Worm (Caenorhabditis elegans) whole organism, L3 larva: ENCODE data around the gene pxl-1.

ENCODE experiments used
- ama-1 ChIP-seq: fragments of 150-350 bp; optimal IDR thresholded peaks from 2 replicates; lab custom pipeline; 2018
- ceh-28 ChIP-seq: fragments of 150-350 bp; optimal IDR thresholded peaks from 2 replicates; lab custom pipeline; 2014; ENCODE audit warnings: missing biosample characterization, missing genetic modification reagents, missing genetic modification characterization
- elt-1 ChIP-seq: fragments of 150-350 bp; optimal IDR thresholded peaks from 2 replicates; lab custom pipeline; 2014; ENCODE audit warnings: missing biosample characterization, missing genetic modification characterization
- elt-3 ChIP-seq, 3 experiments: fragments of 150-350 bp in 1 of 3; sonication (generic microtip) in 2 of 3; optimal IDR thresholded peaks; 2 replicates in 2 of 3; 4 replicates in 1 of 3; lab custom pipeline; 2014 to 2017; ENCODE audit warnings: missing biosample characterization in 3 of 3, missing genetic modification characterization in 3 of 3
- fkh-10 ChIP-seq: sonication (generic microtip); optimal IDR thresholded peaks from 2 replicates; lab custom pipeline; 2017; ENCODE audit warnings: missing biosample characterization, missing genetic modification reagents, missing genetic modification characterization
- lin-39 ChIP-seq: fragments of 150-350 bp; optimal IDR thresholded peaks from 2 replicates; lab custom pipeline; 2018; ENCODE audit warnings: missing biosample characterization, missing genetic modification reagents, missing genetic modification characterization
- nfya-1 ChIP-seq: sonication (generic microtip); optimal IDR thresholded peaks from 2 replicates; lab custom pipeline; 2017; ENCODE audit warnings: missing genetic modification characterization, mild to moderate bottlenecking, missing compliant biosample characterization, antibody characterized with exemption, moderate library complexity; ENCODE audit not compliant: insufficient read depth
- pqm-1 ChIP-seq: fragments of 150-350 bp; optimal IDR thresholded peaks from 2 replicates; lab custom pipeline; 2017; ENCODE audit warnings: missing biosample characterization, missing genetic modification characterization, inconsistent platforms
- snpc-4 ChIP-seq: fragments of 150-350 bp; optimal IDR thresholded peaks from 2 replicates; lab custom pipeline; 2014; ENCODE audit warnings: missing biosample characterization, missing genetic modification characterization
- unc-62 ChIP-seq: fragments of 150-350 bp; sonication (generic microtip); optimal IDR thresholded peaks from 4 replicates; lab custom pipeline; 2014; ENCODE audit warnings: missing biosample characterization, missing genetic modification reagents, missing genetic modification characterization

DNA sequence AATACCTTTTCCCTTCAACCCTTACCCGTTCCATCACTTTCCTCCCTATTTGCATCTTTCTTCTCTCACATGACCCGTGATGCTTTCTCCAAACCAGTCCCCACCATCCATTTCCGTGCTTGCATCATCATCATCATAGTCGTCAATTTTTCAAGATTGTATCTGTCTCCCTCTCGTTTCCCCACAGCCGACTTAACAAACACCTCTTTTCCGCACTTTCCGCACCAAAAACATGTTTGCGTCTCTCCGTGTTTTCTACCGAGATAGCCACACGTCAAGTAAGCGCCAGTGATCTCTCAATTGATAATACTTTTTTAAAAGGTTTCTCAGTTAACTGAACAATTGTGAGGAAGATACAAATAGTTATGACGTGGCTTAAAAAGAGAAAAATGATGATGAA is 42.2 kb upstream of the pxl-1 start:
- TF ChIP-seq snpc-4 (tag; lab: Kevin White, UChicago) (peak; percentile 40), pqm-1 (tag; lab: Kevin White, UChicago) (no peak), ama-1 (lab: Kevin White, UChicago) (peak; percentile 15), unc-62 (GFP tag; lab: Kevin White, UChicago) (peak; percentile 93), elt-1 (peak; percentile 97), ceh-28 (tag; lab: Kevin White, UChicago) (peak; percentile 72), fkh-10 (GFP tag; lab: Kevin White, UChicago) (no peak), lin-39 (peak; percentile 96), elt-3 (tag; optimal IDR thresholded peaks at IDR 0.05; lab: Kevin White, UChicago) (peak in 1 of 3 experiments; percentile 52), nfya-1 (peak; percentile 83)
